Worm (Caenorhabditis elegans): ENCODE results near the gene sgn-1.

sgn-1 gene

DNA sequence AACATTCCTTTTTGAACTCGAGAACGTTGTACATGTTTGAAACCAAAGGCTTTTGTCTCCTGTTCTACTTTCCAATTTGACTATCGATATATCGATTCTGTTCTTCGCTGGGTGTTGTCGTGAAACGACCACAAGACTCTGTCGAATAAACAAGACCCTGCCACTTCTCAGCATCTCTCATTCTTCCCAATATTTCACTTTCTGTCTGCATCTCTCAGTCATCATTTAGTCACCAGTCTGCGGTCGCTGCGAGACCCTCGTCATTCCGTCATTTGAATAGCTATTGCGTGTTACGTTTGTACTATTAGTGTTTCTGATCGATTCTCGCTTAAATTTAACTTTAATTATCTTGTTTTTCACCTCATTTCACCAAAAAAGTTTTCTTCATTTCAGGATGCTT is 3.9 kb upstream of the sgn-1 start (continued):
- no peak for TF ChIP-seq F37B4.10 (GFP tag; IDR thresholded peaks at IDR 0.05)
- peak; percentile 55; the same call in 1 of the 2 replicates for TF ChIP-seq rcor-1 (GFP tag; IDR thresholded peaks at IDR 0.05)
- peak; percentile 98 for TF ChIP-seq pha-4 (tag; optimal IDR thresholded peaks at IDR 0.05)
- TF ChIP-seq ceh-27 (GFP tag; optimal IDR thresholded peaks at IDR 0.05), result peak; percentile 94
- TF ChIP-seq hmg-20 (GFP tag; IDR thresholded peaks at IDR 0.05), result no peak
- no peak for TF ChIP-seq nhr-27 (tag; optimal IDR thresholded peaks at IDR 0.05)
- TF ChIP-seq Y56A3A.18 (GFP tag; IDR thresholded peaks at IDR 0.05), result no peak
- no peak for TF ChIP-seq unc-62 (GFP tag; optimal IDR thresholded peaks at IDR 0.05)
- no peak for TF ChIP-seq B0019.2 (GFP tag; conservative IDR thresholded peaks at IDR 0.05)
- TF ChIP-seq xnd-1 (tag; optimal IDR thresholded peaks at IDR 0.05), result no peak
- peak; percentile 23 for TF ChIP-seq ztf-18 (tag; optimal IDR thresholded peaks at IDR 0.05)
- TF ChIP-seq lin-35 (GFP tag; optimal IDR thresholded peaks at IDR 0.05), result peak in 1 of 3 experiments; percentile 72
- TF ChIP-seq madf-3 (GFP tag; IDR thresholded peaks at IDR 0.05), result peak; percentile 83

DNA sequence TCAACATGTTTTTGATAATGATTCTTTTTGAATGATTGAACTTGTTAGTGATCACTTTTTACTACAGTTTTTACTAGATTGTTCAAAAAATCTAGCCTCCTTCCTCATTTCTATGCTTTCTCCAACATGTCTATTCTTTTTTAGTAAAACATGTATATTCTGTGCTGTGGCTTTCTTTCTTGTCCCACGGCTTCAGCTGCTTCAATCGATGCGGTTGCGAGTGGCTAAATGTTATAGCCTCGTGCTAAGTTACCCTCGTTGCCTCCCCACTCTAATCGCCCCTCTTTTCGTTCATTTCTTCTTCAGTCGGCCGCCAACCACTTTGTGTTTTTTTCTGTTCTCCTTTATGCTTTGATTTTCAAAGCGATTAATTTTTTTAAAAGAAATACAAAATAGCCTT is 2.4 kb upstream of the sgn-1 start:
- TF ChIP-seq nhr-27 (tag; optimal IDR thresholded peaks at IDR 0.05) (no peak), Y95B8A.8 (GFP tag; IDR thresholded peaks at IDR 0.05) (no peak), ZK185.1 (tag; optimal IDR thresholded peaks at IDR 0.05; ENCODE audit: poor library complexity, severe bottlenecking) (peak; percentile 22), T26A5.8 (tag; optimal IDR thresholded peaks at IDR 0.05) (no peak), madf-3 (GFP tag; IDR thresholded peaks at IDR 0.05) (no peak), F57C9.4 (tag; optimal IDR thresholded peaks at IDR 0.05) (no peak), atf-7 (tag; optimal IDR thresholded peaks at IDR 0.05) (no peak), repo-1 (tag; optimal IDR thresholded peaks at IDR 0.05) (peak; percentile 24), lin-35 (GFP tag; optimal IDR thresholded peaks at IDR 0.05) (peak in 1 of 3 experiments; percentile 58), attf-3 (GFP tag; conservative IDR thresholded peaks at IDR 0.05) (no peak), ztf-18 (tag; optimal IDR thresholded peaks at IDR 0.05) (no peak), ama-1 (optimal IDR thresholded peaks at IDR 0.05) (no peak), ama-1 (GFP tag; optimal IDR thresholded peaks at IDR 0.05) (peak in 1 of 2 experiments; percentile 33), snpc-1.3 (tag; optimal IDR thresholded peaks at IDR 0.05; ENCODE audit: insufficient read depth) (no peak), madf-10 (tag; optimal IDR thresholded peaks at IDR 0.05) (no peak), C06A6.2 (GFP tag; conservative IDR thresholded peaks at IDR 0.05) (no peak), zfh-2 (GFP tag; conservative IDR thresholded peaks at IDR 0.05) (no peak), K12H6.12 (tag; optimal IDR thresholded peaks at IDR 0.05) (peak; percentile 26), gei-17 (GFP tag; optimal IDR thresholded peaks at IDR 0.05) (no peak), akir-1 (GFP tag; optimal IDR thresholded peaks at IDR 0.05) (no peak), mxl-1 (tag; optimal IDR thresholded peaks at IDR 0.05) (no peak), ceh-91 (GFP tag; IDR thresholded peaks at IDR 0.05) (no peak), unc-130 (GFP tag; optimal IDR thresholded peaks at IDR 0.05) (no peak), ztf-26 (tag; optimal IDR thresholded peaks at IDR 0.05) (no peak), egl-18 (GFP tag; IDR thresholded peaks at IDR 0.05) (no peak), snpc-4 (GFP tag; optimal IDR thresholded peaks at IDR 0.05) (no peak), snpc-4 (tag; optimal IDR thresholded peaks at IDR 0.05) (peak in 1 of 4 experiments; percentile 27), aptf-3 (GFP tag; IDR thresholded peaks at IDR 0.05) (no peak), Y67H2A.10 (GFP tag; conservative IDR thresholded peaks at IDR 0.05) (no peak), madf-8 (GFP tag; conservative IDR thresholded peaks at IDR 0.05) (no peak), ets-4 (GFP tag; optimal IDR thresholded peaks at IDR 0.05) (no peak), K11D2.4 (GFP tag; IDR thresholded peaks at IDR 0.05) (no peak), pha-4 (tag; optimal IDR thresholded peaks at IDR 0.05) (no peak), nfyb-1 (GFP tag; IDR thresholded peaks at IDR 0.05) (peak; percentile 45; the same call in 1 of the 2 replicates), dox-1 (GFP tag; IDR thresholded peaks at IDR 0.05) (no peak), B0035.1 (tag; optimal IDR thresholded peaks at IDR 0.05) (no peak), F22D6.2 (tag; optimal IDR thresholded peaks at IDR 0.05) (no peak), let-526 (GFP tag; IDR thresholded peaks at IDR 0.05) (no peak), F37B4.10 (GFP tag; IDR thresholded peaks at IDR 0.05) (no peak), hrde-1 (tag; optimal IDR thresholded peaks at IDR 0.05; ENCODE audit: borderline replicate concordance) (no peak), F52B5.7 (tag; optimal IDR thresholded peaks at IDR 0.05) (no peak)
